Fruit fly (Drosophila melanogaster): ENCODE measurements around the gene rdx.
A peak's percentile ranks its signal among the peaks of the same experiment; 100 is the strongest.

The rdx gene

dm6 chr3R:14002146-14002846, 29.6 kb downstream of the rdx start (continued):
- no peak for TF ChIP-seq Hr78 (GFP tag; optimal IDR thresholded peaks at IDR 0.05)
- TF ChIP-seq Camta (GFP tag; optimal IDR thresholded peaks at IDR 0.05): peak; percentile 32
- TF ChIP-seq toy (GFP tag; IDR thresholded peaks at IDR 0.05): no peak
- TF ChIP-seq tna (GFP tag; IDR thresholded peaks at IDR 0.05; ENCODE audit: partially characterized antibody): no peak
- TF ChIP-seq fru (optimal IDR thresholded peaks at IDR 0.05): no peak
- TF ChIP-seq Taf1 (GFP tag; IDR thresholded peaks at IDR 0.05): no peak
- TF ChIP-seq CG7271 (tag; optimal IDR thresholded peaks at IDR 0.05): no peak
- peak in 1 of 2 experiments; percentile 55 for TF ChIP-seq Hr51 (GFP tag; optimal IDR thresholded peaks at IDR 0.05)
- TF ChIP-seq CG5180 (GFP tag; optimal IDR thresholded peaks at IDR 0.05): peak; percentile 4
- TF ChIP-seq BtbVII (GFP tag; optimal IDR thresholded peaks at IDR 0.05): peak; percentile 14
- 0 out of 2 replicates have a peak, but pooled peaks have one; percentile 5 for TF ChIP-seq lmd (GFP tag; IDR thresholded peaks at IDR 0.05)
- no peak for TF ChIP-seq CG3726 (GFP tag; IDR thresholded peaks at IDR 0.05)
- peak; percentile 68 for TF ChIP-seq CG11504 (tag; optimal IDR thresholded peaks at IDR 0.05)
- no peak for TF ChIP-seq CG10321 (GFP tag; IDR thresholded peaks at IDR 0.05)
- TF ChIP-seq ci (GFP tag; IDR thresholded peaks at IDR 0.05): peak; percentile 62; the same call in 2 of the 3 replicates
- TF ChIP-seq klu (GFP tag; IDR thresholded peaks at IDR 0.05): no peak
- TF ChIP-seq Oli (tag; optimal IDR thresholded peaks at IDR 0.05): peak; percentile 23
- peak; percentile 26 for TF ChIP-seq ind (GFP tag; optimal IDR thresholded peaks at IDR 0.05)
- peak; percentile 59 for TF ChIP-seq CG4424 (GFP tag; optimal IDR thresholded peaks at IDR 0.05)
- peak; percentile 8 for TF ChIP-seq bcd (GFP tag; optimal IDR thresholded peaks at IDR 0.05)
- peak; percentile 27 for TF ChIP-seq CG7556 (GFP tag; optimal IDR thresholded peaks at IDR 0.05)
- TF ChIP-seq Antp (GFP tag; optimal IDR thresholded peaks at IDR 0.05): no peak
- TF ChIP-seq CG30403 (GFP tag; optimal IDR thresholded peaks at IDR 0.05): peak; percentile 19
- TF ChIP-seq az2 (GFP tag; optimal IDR thresholded peaks at IDR 0.05): peak; percentile 4
- peak; percentile 56 for TF ChIP-seq fd96Cb (tag; optimal IDR thresholded peaks at IDR 0.05)
- TF ChIP-seq CG31365 (tag; optimal IDR thresholded peaks at IDR 0.05): no peak

DNA sequence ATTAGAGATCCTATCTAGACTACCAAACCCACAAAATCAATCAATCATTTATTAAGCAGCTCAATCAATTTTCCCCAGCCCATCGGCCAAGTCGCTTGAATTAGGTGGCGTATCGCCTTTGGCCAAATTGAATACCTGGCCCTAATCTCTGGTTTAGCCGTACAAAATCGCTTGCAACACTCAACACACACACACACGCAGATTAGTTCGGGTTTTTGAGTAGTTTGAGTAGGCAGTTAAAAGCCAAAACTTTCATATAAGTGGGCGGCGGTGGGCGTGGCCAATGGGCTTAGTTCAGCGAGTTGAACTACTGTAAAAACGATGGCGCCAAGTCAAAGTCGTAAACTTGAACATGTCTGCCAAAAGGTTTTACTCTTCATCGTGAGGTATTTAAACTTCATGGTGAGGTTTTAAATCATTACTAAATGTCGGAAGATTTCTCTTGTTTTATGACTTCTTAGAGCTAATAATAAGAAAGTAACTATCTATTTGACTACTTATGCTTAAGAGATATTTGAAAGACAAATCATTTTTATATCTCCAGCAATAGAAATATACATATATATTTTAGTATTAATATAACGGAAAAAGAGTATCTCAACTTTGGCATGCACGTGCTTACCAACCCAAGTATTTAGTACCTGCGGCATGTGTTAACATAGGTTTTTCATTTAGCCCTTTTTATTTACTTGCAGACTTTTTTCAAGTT, 30.5 kb downstream of the rdx start:
- peak; percentile 30 for TF ChIP-seq unpg (GFP tag; optimal IDR thresholded peaks at IDR 0.05)
- no peak for TF ChIP-seq seq (GFP tag; IDR thresholded peaks at IDR 0.05)
- 0 out of 2 replicates have a peak, but pooled peaks have one; percentile 4 for TF ChIP-seq CG6689 (GFP tag; IDR thresholded peaks at IDR 0.05)
- TF ChIP-seq phol (tag; optimal IDR thresholded peaks at IDR 0.05): peak; percentile 16
- no peak for TF ChIP-seq ci (GFP tag; IDR thresholded peaks at IDR 0.05)
- TF ChIP-seq nmo (GFP tag; optimal IDR thresholded peaks at IDR 0.05): peak; percentile 8
- TF ChIP-seq CG18599 (GFP tag; optimal IDR thresholded peaks at IDR 0.05): no peak
- TF ChIP-seq CG14860 (GFP tag; IDR thresholded peaks at IDR 0.05; ENCODE audit: partially characterized antibody): no peak
- no peak for TF ChIP-seq mam (GFP tag; optimal IDR thresholded peaks at IDR 0.05)
- no peak for TF ChIP-seq CG30403 (GFP tag; optimal IDR thresholded peaks at IDR 0.05)
- TF ChIP-seq CoRest (tag; optimal IDR thresholded peaks at IDR 0.05): no peak
- peak; percentile 27 for TF ChIP-seq CG13296 (GFP tag; optimal IDR thresholded peaks at IDR 0.05)
- no peak for TF ChIP-seq Aef1 (GFP tag; IDR thresholded peaks at IDR 0.05)
- peak; percentile 15 for TF ChIP-seq Sox102F (GFP tag; optimal IDR thresholded peaks at IDR 0.05)
- peak; percentile 56; the same call in 2 of the 3 replicates for TF ChIP-seq sr (GFP tag; IDR thresholded peaks at IDR 0.05)
- TF ChIP-seq Bdp1 (GFP tag; optimal IDR thresholded peaks at IDR 0.05): no peak
- TF ChIP-seq wek (GFP tag; optimal IDR thresholded peaks at IDR 0.05): no peak
- TF ChIP-seq ewg (GFP tag; optimal IDR thresholded peaks at IDR 0.05): no peak
- peak; percentile 28 for TF ChIP-seq Med (GFP tag)
- no peak for TF ChIP-seq Trl (optimal IDR thresholded peaks at IDR 0.05)
- no peak for TF ChIP-seq Trl (GFP tag; optimal IDR thresholded peaks at IDR 0.05)
- TF ChIP-seq CG12071 (GFP tag; optimal IDR thresholded peaks at IDR 0.05): no peak
- no peak for TF ChIP-seq fd96Cb (tag; optimal IDR thresholded peaks at IDR 0.05)
- no peak for TF ChIP-seq stwl (tag; optimal IDR thresholded peaks at IDR 0.05)
- 0 out of 2 replicates have a peak, but pooled peaks have one; percentile 20 for TF ChIP-seq Ptx1 (GFP tag; IDR thresholded peaks at IDR 0.05)

Measured in whole organism, embryonic.